Worm (Caenorhabditis elegans): ENCODE results near the gene F16F9.1.
"Not testable (repeated sequence)": the region's sequence is repeated elsewhere in the genome, so short reads cannot be mapped to it uniquely, and the experiment has no call there.

Gene F16F9.1

ce11 chrX:8446108-8446507 is at the start of gene F16F9.1:
TSS of gene F16F9.1 (plus strand) at chrX:8446408.
- TF ChIP-seq cog-1 (tag; optimal IDR thresholded peaks at IDR 0.05): no peak
- no peak for TF ChIP-seq ztf-23 (GFP tag; IDR thresholded peaks at IDR 0.05)
- TF ChIP-seq ref-1 (GFP tag; conservative IDR thresholded peaks at IDR 0.05): no peak
- no peak for TF ChIP-seq med-1 (GFP tag; optimal IDR thresholded peaks at IDR 0.05; ENCODE audit: insufficient read depth)

- TF ChIP-seq ztf-23 (GFP tag; IDR thresholded peaks at IDR 0.05): peak; percentile 98
- TF ChIP-seq T22C8.4 (GFP tag; IDR thresholded peaks at IDR 0.05): peak; percentile 96
- peak; percentile 98 for TF ChIP-seq flt-1 (GFP tag; IDR thresholded peaks at IDR 0.05)
- peak; percentile 82 for TF ChIP-seq med-1 (GFP tag; optimal IDR thresholded peaks at IDR 0.05; ENCODE audit: insufficient read depth)
- peak; percentile 97 for TF ChIP-seq cog-1 (tag; optimal IDR thresholded peaks at IDR 0.05)
- peak; percentile 95 for TF ChIP-seq klf-2 (GFP tag; conservative IDR thresholded peaks at IDR 0.05)
- TF ChIP-seq ztf-29 (GFP tag; IDR thresholded peaks at IDR 0.05): peak; percentile 99
- TF ChIP-seq ref-1 (GFP tag; conservative IDR thresholded peaks at IDR 0.05): peak; percentile 98
- peak; percentile 99 for TF ChIP-seq tab-1 (GFP tag; IDR thresholded peaks at IDR 0.05)
Observed at ce11 chrX:8404308-8405085, 41.7 kb upstream of the F16F9.1 start.

ce11 chrX:8406815-8407214 is 39.4 kb upstream of the F16F9.1 start:
- TF ChIP-seq ref-1 (GFP tag; conservative IDR thresholded peaks at IDR 0.05) (no peak), klf-2 (GFP tag; conservative IDR thresholded peaks at IDR 0.05) (no peak), med-1 (GFP tag; optimal IDR thresholded peaks at IDR 0.05; ENCODE audit: insufficient read depth) (no peak), ztf-29 (GFP tag; IDR thresholded peaks at IDR 0.05) (no peak), T22C8.4 (GFP tag; IDR thresholded peaks at IDR 0.05) (no peak), cog-1 (tag; optimal IDR thresholded peaks at IDR 0.05) (no peak), tab-1 (GFP tag; IDR thresholded peaks at IDR 0.05) (no peak), flt-1 (GFP tag; IDR thresholded peaks at IDR 0.05) (no peak), ztf-23 (GFP tag; IDR thresholded peaks at IDR 0.05) (no peak)

ce11 chrX:8408267-8408666 is 37.9 kb upstream of the F16F9.1 start, which contains the start of gene sulp-3:
TSS of gene sulp-3 (minus strand) at chrX:8408367.
- TF ChIP-seq med-1 (GFP tag; optimal IDR thresholded peaks at IDR 0.05; ENCODE audit: insufficient read depth) (no peak), ref-1 (GFP tag; conservative IDR thresholded peaks at IDR 0.05) (no peak), ztf-23 (GFP tag; IDR thresholded peaks at IDR 0.05) (no peak), flt-1 (GFP tag; IDR thresholded peaks at IDR 0.05) (no peak), klf-2 (GFP tag; conservative IDR thresholded peaks at IDR 0.05) (no peak), tab-1 (GFP tag; IDR thresholded peaks at IDR 0.05) (no peak), cog-1 (tag; optimal IDR thresholded peaks at IDR 0.05) (no peak), T22C8.4 (GFP tag; IDR thresholded peaks at IDR 0.05) (no peak), ztf-29 (GFP tag; IDR thresholded peaks at IDR 0.05) (no peak)

ce11 chrX:8410754-8411153 is 35.5 kb upstream of the F16F9.1 start, which contains the start of gene F08F1.9:
TSS of gene F08F1.9 (minus strand) at chrX:8410854.
- TF ChIP-seq tab-1 (GFP tag; IDR thresholded peaks at IDR 0.05); flt-1 (GFP tag; IDR thresholded peaks at IDR 0.05); med-1 (GFP tag; optimal IDR thresholded peaks at IDR 0.05; ENCODE audit: insufficient read depth): not testable (repeated sequence)

- no peak for TF ChIP-seq tab-1 (GFP tag; IDR thresholded peaks at IDR 0.05)
- no peak for TF ChIP-seq flt-1 (GFP tag; IDR thresholded peaks at IDR 0.05)
- TF ChIP-seq cog-1 (tag; optimal IDR thresholded peaks at IDR 0.05): no peak
- TF ChIP-seq ref-1 (GFP tag; conservative IDR thresholded peaks at IDR 0.05): no peak
- TF ChIP-seq ztf-29 (GFP tag; IDR thresholded peaks at IDR 0.05): no peak
- no peak for TF ChIP-seq med-1 (GFP tag; optimal IDR thresholded peaks at IDR 0.05; ENCODE audit: insufficient read depth)
- no peak for TF ChIP-seq T22C8.4 (GFP tag; IDR thresholded peaks at IDR 0.05)
- TF ChIP-seq ztf-23 (GFP tag; IDR thresholded peaks at IDR 0.05): no peak
- TF ChIP-seq klf-2 (GFP tag; conservative IDR thresholded peaks at IDR 0.05): no peak
Observed at ce11 chrX:8413130-8413529, 33.1 kb upstream of the F16F9.1 start, which contains the start of gene F08F1.4. TSS of gene F08F1.4 (plus strand) at chrX:8413430.

ce11 chrX:8416819-8417218 is 29.4 kb upstream of the F16F9.1 start, which contains the start of gene ced-8:
TSS of gene ced-8 (minus strand) at chrX:8416919.
- TF ChIP-seq ref-1 (GFP tag; conservative IDR thresholded peaks at IDR 0.05) (no peak), tab-1 (GFP tag; IDR thresholded peaks at IDR 0.05) (no peak), flt-1 (GFP tag; IDR thresholded peaks at IDR 0.05) (no peak), ztf-29 (GFP tag; IDR thresholded peaks at IDR 0.05) (no peak), cog-1 (tag; optimal IDR thresholded peaks at IDR 0.05) (no peak), T22C8.4 (GFP tag; IDR thresholded peaks at IDR 0.05) (no peak), klf-2 (GFP tag; conservative IDR thresholded peaks at IDR 0.05) (no peak), ztf-23 (GFP tag; IDR thresholded peaks at IDR 0.05) (no peak), med-1 (GFP tag; optimal IDR thresholded peaks at IDR 0.05; ENCODE audit: insufficient read depth) (no peak)

- TF ChIP-seq cog-1 (tag; optimal IDR thresholded peaks at IDR 0.05) (no peak), T22C8.4 (GFP tag; IDR thresholded peaks at IDR 0.05) (no peak), klf-2 (GFP tag; conservative IDR thresholded peaks at IDR 0.05) (no peak), med-1 (GFP tag; optimal IDR thresholded peaks at IDR 0.05; ENCODE audit: insufficient read depth) (no peak), ztf-23 (GFP tag; IDR thresholded peaks at IDR 0.05) (no peak), ref-1 (GFP tag; conservative IDR thresholded peaks at IDR 0.05) (no peak), tab-1 (GFP tag; IDR thresholded peaks at IDR 0.05) (no peak), ztf-29 (GFP tag; IDR thresholded peaks at IDR 0.05) (no peak), flt-1 (GFP tag; IDR thresholded peaks at IDR 0.05) (no peak)
Observed at ce11 chrX:8417727-8418126, 28.5 kb upstream of the F16F9.1 start.

ce11 chrX:8418382-8418781 is 27.8 kb upstream of the F16F9.1 start, which contains the start of gene spp-13:
TSS of gene spp-13 (minus strand) at chrX:8418524.
- no peak for TF ChIP-seq cog-1 (tag; optimal IDR thresholded peaks at IDR 0.05)
- TF ChIP-seq klf-2 (GFP tag; conservative IDR thresholded peaks at IDR 0.05): no peak
- TF ChIP-seq tab-1 (GFP tag; IDR thresholded peaks at IDR 0.05): no peak
- no peak for TF ChIP-seq T22C8.4 (GFP tag; IDR thresholded peaks at IDR 0.05)
- TF ChIP-seq med-1 (GFP tag; optimal IDR thresholded peaks at IDR 0.05; ENCODE audit: insufficient read depth): no peak
- no peak for TF ChIP-seq flt-1 (GFP tag; IDR thresholded peaks at IDR 0.05)
- no peak for TF ChIP-seq ztf-29 (GFP tag; IDR thresholded peaks at IDR 0.05)
